Worm (Caenorhabditis elegans) whole organism, young adult: Measurements from ENCODE around the gene Y41D4A.7.
A peak's percentile ranks its signal among the peaks of the same experiment; 100 is the strongest.

ENCODE experiments used
- B0019.2 ChIP-seq: fragments of 200-800 bp; sonication (Bioruptor generic); conservative IDR thresholded peaks from 2 replicates; pipeline ENCODE4 v1.3.6; 2022; ENCODE audit warnings: missing genetic modification reagents, missing genetic modification characterization, missing compliant biosample characterization
- B0261.1 ChIP-seq: sonication (generic microtip); optimal IDR thresholded peaks from 2 replicates; lab custom pipeline; 2016; ENCODE audit warnings: mild to moderate bottlenecking, missing genetic modification characterization, moderate library complexity, missing compliant biosample characterization
- F22D6.2 ChIP-seq: sonication (generic microtip); optimal IDR thresholded peaks from 2 replicates; lab custom pipeline; 2016; ENCODE audit warnings: mild to moderate bottlenecking, missing genetic modification characterization, missing compliant biosample characterization
- F39B2.1 ChIP-seq: fragments of 200-800 bp; sonication (Bioruptor generic); IDR thresholded peaks from 2 replicates; pipeline ENCODE4 v1.3.6; 2022; ENCODE audit warnings: missing genetic modification reagents, missing genetic modification characterization, missing compliant biosample characterization
- F49E8.2 ChIP-seq: sonication (generic microtip); optimal IDR thresholded peaks from 3 replicates; lab custom pipeline; 2017; ENCODE audit warnings: missing genetic modification characterization, mild to moderate bottlenecking, missing compliant biosample characterization, antibody characterized with exemption, moderate library complexity; ENCODE audit not compliant: insufficient read depth
- F52B5.7 ChIP-seq: sonication (generic microtip); optimal IDR thresholded peaks from 2 replicates; lab custom pipeline; 2016; ENCODE audit warnings: mild to moderate bottlenecking, missing genetic modification characterization, missing compliant biosample characterization
- F55B11.4 ChIP-seq: sonication (generic microtip); optimal IDR thresholded peaks from 2 replicates; lab custom pipeline; 2016; ENCODE audit warnings: missing compliant biosample characterization, missing genetic modification characterization, borderline replicate concordance; ENCODE audit not compliant: insufficient read depth
- F57C9.4 ChIP-seq: sonication (generic microtip); optimal IDR thresholded peaks from 2 replicates; lab custom pipeline; 2017; ENCODE audit warnings: mild to moderate bottlenecking, missing genetic modification characterization, missing compliant biosample characterization
- K11D2.4 ChIP-seq: fragments of 200-800 bp; sonication (Bioruptor generic); IDR thresholded peaks from 2 replicates; pipeline ENCODE4 v1.3.6; 2022; ENCODE audit warnings: missing genetic modification reagents, missing genetic modification characterization, missing compliant biosample characterization
- T07F8.4 ChIP-seq: sonication (generic microtip); optimal IDR thresholded peaks from 2 replicates; lab custom pipeline; 2016; ENCODE audit warnings: mild to moderate bottlenecking, missing genetic modification characterization, moderate library complexity, missing compliant biosample characterization
- Y53F4B.3 ChIP-seq: fragments of 200-800 bp; sonication (Bioruptor generic); IDR thresholded peaks from 2 replicates; pipeline ENCODE4 v1.3.6; 2022; ENCODE audit warnings: missing genetic modification reagents, missing genetic modification characterization, missing compliant biosample characterization
- Y67H2A.10 ChIP-seq: fragments of 200-800 bp; sonication (Bioruptor generic); conservative IDR thresholded peaks from 2 replicates; pipeline ENCODE4 v1.3.6; 2022; ENCODE audit warnings: missing genetic modification reagents, missing genetic modification characterization, missing compliant biosample characterization
- ZK185.1 ChIP-seq: sonication (generic microtip); optimal IDR thresholded peaks from 2 replicates; lab custom pipeline; 2016; ENCODE audit warnings: mild to moderate bottlenecking, missing genetic modification characterization, missing compliant biosample characterization; ENCODE audit not compliant: poor library complexity, severe bottlenecking
- ama-1 ChIP-seq, 3 experiments: fragments of 150-350 bp in 1 of 3; sonication (generic microtip) in 2 of 3; optimal IDR thresholded peaks; 2 replicates each; lab custom pipeline; 2014 to 2018; ENCODE audit warnings: missing biosample characterization in 2 of 3, missing genetic modification characterization in 2 of 3, missing genetic modification reagents in 2 of 3
- aptf-2 ChIP-seq: fragments of 200-800 bp; sonication (Bioruptor generic); conservative IDR thresholded peaks from 2 replicates; pipeline ENCODE4 v1.3.6; 2022; ENCODE audit warnings: missing genetic modification reagents, missing genetic modification characterization, missing compliant biosample characterization
- atf-7 ChIP-seq: sonication (generic microtip); optimal IDR thresholded peaks from 2 replicates; lab custom pipeline; 2017; ENCODE audit warnings: mild to moderate bottlenecking, missing genetic modification characterization, missing compliant biosample characterization
- athp-1 ChIP-seq: sonication (generic microtip); optimal IDR thresholded peaks from 2 replicates; lab custom pipeline; 2017; ENCODE audit warnings: mild to moderate bottlenecking, missing genetic modification characterization, missing compliant biosample characterization
- attf-3 ChIP-seq: fragments of 200-800 bp; sonication (Bioruptor generic); conservative IDR thresholded peaks from 2 replicates; pipeline ENCODE4 v1.3.6; 2022; ENCODE audit warnings: missing genetic modification reagents, missing genetic modification characterization, missing compliant biosample characterization
- attf-5 ChIP-seq: fragments of 200-800 bp; sonication (Bioruptor generic); optimal IDR thresholded peaks from 2 replicates; lab custom pipeline; 2018; ENCODE audit warnings: mild to moderate bottlenecking, missing genetic modification characterization, missing compliant biosample characterization
- bed-2 ChIP-seq: fragments of 200-800 bp; sonication (Bioruptor generic); IDR thresholded peaks from 2 replicates; pipeline ENCODE4 v1.3.6; 2022; ENCODE audit warnings: missing genetic modification reagents, missing genetic modification characterization, missing compliant biosample characterization
- cebp-1 ChIP-seq, 2 experiments: fragments of 200-800 bp in 1 of 2; sonication (Bioruptor generic) in 1 of 2; sonication (generic microtip) in 1 of 2; IDR thresholded peaks in 1 of 2; optimal IDR thresholded peaks in 1 of 2; 2 replicates each; pipeline versions ENCODE4 v1.3.6 to Lab custom; 2017 to 2022; ENCODE audit warnings: missing compliant biosample characterization in 2 of 2, missing genetic modification characterization in 2 of 2, mild to moderate bottlenecking in 1 of 2, missing genetic modification reagents in 1 of 2, moderate library complexity in 1 of 2
- cebp-2 ChIP-seq: fragments of 200-800 bp; sonication (Bioruptor generic); IDR thresholded peaks from 2 replicates; pipeline ENCODE4 v1.3.6; 2022; ENCODE audit warnings: missing genetic modification characterization, missing compliant biosample characterization
- ceh-100 ChIP-seq: fragments of 200-800 bp; sonication (Bioruptor generic); IDR thresholded peaks from 2 replicates; pipeline ENCODE4 v1.3.6; 2022; ENCODE audit warnings: missing genetic modification reagents, missing genetic modification characterization, missing compliant biosample characterization
- ceh-79 ChIP-seq: sonication (generic microtip); optimal IDR thresholded peaks from 2 replicates; lab custom pipeline; 2017; ENCODE audit warnings: mild to moderate bottlenecking, missing genetic modification characterization, missing compliant biosample characterization
- egl-44 ChIP-seq: fragments of 200-800 bp; sonication (Bioruptor generic); IDR thresholded peaks from 2 replicates; pipeline ENCODE4 v1.3.6; 2022; ENCODE audit warnings: missing genetic modification reagents, missing genetic modification characterization, missing compliant biosample characterization
- ekl-4 ChIP-seq: fragments of 200-800 bp; sonication (Bioruptor generic); IDR thresholded peaks from 2 replicates; pipeline ENCODE4 v1.3.6; 2022; ENCODE audit warnings: missing genetic modification reagents, missing genetic modification characterization, missing compliant biosample characterization
- fkh-3 ChIP-seq: sonication (generic microtip); optimal IDR thresholded peaks from 2 replicates; lab custom pipeline; 2016; ENCODE audit warnings: mild to moderate bottlenecking, missing genetic modification characterization, missing compliant biosample characterization
- gei-17 ChIP-seq: fragments of 200-800 bp; sonication (Bioruptor generic); optimal IDR thresholded peaks from 2 replicates; lab custom pipeline; 2018; ENCODE audit warnings: mild to moderate bottlenecking, missing genetic modification characterization, missing compliant biosample characterization
- hlh-12 ChIP-seq: sonication (generic microtip); optimal IDR thresholded peaks from 2 replicates; lab custom pipeline; 2016; ENCODE audit warnings: missing genetic modification characterization, missing compliant biosample characterization
- hmg-20 ChIP-seq: fragments of 200-800 bp; sonication (Bioruptor generic); IDR thresholded peaks from 2 replicates; pipeline ENCODE4 v1.3.6; 2022; ENCODE audit warnings: missing genetic modification reagents, missing genetic modification characterization, missing compliant biosample characterization
- lin-26 ChIP-seq: fragments of 200-800 bp; sonication (Bioruptor generic); IDR thresholded peaks from 2 replicates; pipeline ENCODE4 v1.3.6; 2022; ENCODE audit warnings: missing genetic modification reagents, missing genetic modification characterization, missing compliant biosample characterization
- lin-40 ChIP-seq: sonication (generic microtip); optimal IDR thresholded peaks from 2 replicates; lab custom pipeline; 2016; ENCODE audit warnings: missing genetic modification characterization, mild to moderate bottlenecking, missing compliant biosample characterization, missing genotype, missing genetic modification reagents
- lin-54 ChIP-seq: fragments of 200-800 bp; sonication (Bioruptor generic); optimal IDR thresholded peaks from 2 replicates; lab custom pipeline; 2018; ENCODE audit warnings: mild to moderate bottlenecking, missing genetic modification characterization, missing compliant biosample characterization
- lsl-1 ChIP-seq: fragments of 200-800 bp; sonication (Bioruptor generic); optimal IDR thresholded peaks from 2 replicates; lab custom pipeline; 2018; ENCODE audit warnings: mild to moderate bottlenecking, missing genetic modification characterization, moderate library complexity, missing compliant biosample characterization
- madf-10 ChIP-seq: sonication (generic microtip); optimal IDR thresholded peaks from 2 replicates; lab custom pipeline; 2016; ENCODE audit warnings: mild to moderate bottlenecking, missing genetic modification characterization, missing compliant biosample characterization
- madf-3 ChIP-seq: fragments of 200-800 bp; sonication (Bioruptor generic); IDR thresholded peaks from 2 replicates; pipeline ENCODE4 v1.3.6; 2022; ENCODE audit warnings: missing genetic modification reagents, missing genetic modification characterization, missing compliant biosample characterization
- madf-6 ChIP-seq: fragments of 200-800 bp; sonication (Bioruptor generic); IDR thresholded peaks from 2 replicates; pipeline ENCODE4 v1.3.6; 2022; ENCODE audit warnings: missing genetic modification reagents, missing genetic modification characterization, missing compliant biosample characterization
- nfya-1 ChIP-seq: sonication (generic microtip); optimal IDR thresholded peaks from 2 replicates; lab custom pipeline; 2017; ENCODE audit warnings: antibody characterized with exemption, missing compliant biosample characterization, missing genetic modification characterization, borderline replicate concordance; ENCODE audit not compliant: insufficient read depth
- nhr-120 ChIP-seq: fragments of 200-800 bp; sonication (Bioruptor generic); IDR thresholded peaks from 2 replicates; pipeline ENCODE4 v1.3.6; 2022; ENCODE audit warnings: missing genetic modification characterization, missing compliant biosample characterization
- pbrm-1 ChIP-seq: fragments of 200-800 bp; sonication (Bioruptor generic); IDR thresholded peaks from 2 replicates; pipeline ENCODE4 v1.3.6; 2022; ENCODE audit warnings: missing genetic modification reagents, missing genetic modification characterization, missing compliant biosample characterization
- pha-4 ChIP-seq: fragments of 150-350 bp; sonication (generic microtip); optimal IDR thresholded peaks from 2 replicates; lab custom pipeline; 2014; ENCODE audit warnings: missing biosample characterization, missing genetic modification reagents, missing genetic modification characterization
- rcor-1 ChIP-seq: fragments of 200-800 bp; sonication (Bioruptor generic); IDR thresholded peaks from 2 replicates; pipeline ENCODE4 v1.3.6; 2022; ENCODE audit warnings: missing genetic modification reagents, missing genetic modification characterization, missing compliant biosample characterization
- rec-8 ChIP-seq, 2 experiments: sonication (generic microtip); optimal IDR thresholded peaks; 2 replicates each; lab custom pipeline; 2016; ENCODE audit warnings: mild to moderate bottlenecking in 2 of 2, missing genetic modification characterization in 2 of 2, missing genetic modification reagents in 2 of 2, missing genotype in 2 of 2, missing biosample characterization in 1 of 2, missing compliant biosample characterization in 1 of 2, moderate library complexity in 1 of 2
- xnd-1 ChIP-seq: sonication (generic microtip); optimal IDR thresholded peaks from 2 replicates; lab custom pipeline; 2016; ENCODE audit warnings: missing genotype, missing genetic modification reagents, missing genetic modification characterization, missing compliant biosample characterization
- zim-3 ChIP-seq: sonication (generic microtip); optimal IDR thresholded peaks from 2 replicates; lab custom pipeline; 2017; ENCODE audit warnings: mild to moderate bottlenecking, missing genetic modification characterization, moderate library complexity, missing compliant biosample characterization
- ztf-18 ChIP-seq: sonication (generic microtip); optimal IDR thresholded peaks from 2 replicates; lab custom pipeline; 2016; ENCODE audit warnings: missing genotype, mild to moderate bottlenecking, missing genetic modification characterization, missing compliant biosample characterization

The Y41D4A.7 gene

DNA sequence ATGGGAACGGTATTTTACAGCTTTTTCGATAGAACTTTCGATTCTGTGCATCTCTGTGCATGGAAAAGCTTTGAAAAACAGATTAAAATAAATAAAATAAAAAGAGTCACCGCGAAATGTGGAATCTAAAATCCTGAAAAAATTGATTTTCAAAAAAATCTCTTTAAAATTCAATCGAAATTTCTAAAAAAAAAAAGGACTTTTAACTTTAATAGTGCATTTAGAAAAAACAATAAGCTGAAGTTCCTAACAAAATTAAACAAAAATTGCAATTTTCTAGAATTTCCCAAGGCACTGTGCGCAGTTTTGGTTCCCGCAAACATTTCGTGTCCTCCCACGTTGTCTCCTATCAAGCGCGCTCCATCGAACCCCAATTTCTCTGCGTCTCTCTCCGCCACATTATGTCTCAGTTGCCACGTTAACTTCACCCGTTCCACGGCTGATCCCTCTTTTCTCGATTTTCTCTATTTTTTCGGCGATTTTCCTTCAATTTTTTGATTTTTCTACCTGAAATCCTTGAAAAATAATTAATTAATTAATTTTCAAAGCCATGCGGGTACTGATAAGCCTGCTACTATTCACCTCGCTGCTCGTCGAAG lies 15.8 kb downstream of the Y41D4A.7 start, which contains the start of the genes Y41D4A.6 and Y41D4A.4 (continued):
- TF ChIP-seq athp-1 (tag; lab: Kevin White, UChicago), result peak; percentile 73
- no peak for TF ChIP-seq ama-1 (optimal IDR thresholded peaks at IDR 0.05; lab: Kevin White, UChicago)
- no peak for TF ChIP-seq ama-1 (GFP tag; optimal IDR thresholded peaks at IDR 0.05; lab: Kevin White, UChicago)
- TF ChIP-seq ekl-4 (GFP tag; lab: Robert Waterston, UW), result 0 out of 2 replicates have a peak, but pooled peaks have one; percentile 48
- peak; percentile 79 for TF ChIP-seq lin-54
- peak; percentile 77 for TF ChIP-seq pbrm-1
- no peak for TF ChIP-seq F52B5.7
- TF ChIP-seq lsl-1 (GFP tag; lab: Kevin White, UChicago), result peak; percentile 70
- peak; percentile 87 for TF ChIP-seq F49E8.2 (tag; lab: Kevin White, UChicago)
- TF ChIP-seq Y67H2A.10 (GFP tag; lab: Robert Waterston, UW), result no peak
- TF ChIP-seq egl-44 (GFP tag; lab: Robert Waterston, UW), result no peak
- TF ChIP-seq atf-7, result no peak
- TF ChIP-seq ceh-79 (tag; lab: Kevin White, UChicago), result no peak
- peak; percentile 87 for TF ChIP-seq madf-10 (tag; lab: Kevin White, UChicago)
- TF ChIP-seq madf-3 (GFP tag; lab: Robert Waterston, UW), result peak; percentile 72; the same call in 1 of the 2 replicates
- no peak for TF ChIP-seq F57C9.4
- TF ChIP-seq madf-6 (GFP tag; lab: Robert Waterston, UW), result peak; percentile 53
- peak; percentile 76 for TF ChIP-seq attf-3 (GFP tag; lab: Robert Waterston, UW)
- TF ChIP-seq lin-40 (tag; lab: Kevin White, UChicago), result peak; percentile 61
- no peak for TF ChIP-seq fkh-3 (tag; lab: Kevin White, UChicago)
- TF ChIP-seq nfya-1 (tag; lab: Kevin White, UChicago), result no peak
- peak; percentile 32 for TF ChIP-seq zim-3 (tag; lab: Kevin White, UChicago)
- TF ChIP-seq ceh-100 (GFP tag; lab: Robert Waterston, UW), result peak; percentile 99
- peak; percentile 57 for TF ChIP-seq T07F8.4 (tag; lab: Kevin White, UChicago)
- TF ChIP-seq B0261.1 (tag; lab: Kevin White, UChicago), result peak; percentile 3
- TF ChIP-seq cebp-1 (GFP tag; IDR thresholded peaks at IDR 0.05; lab: Robert Waterston, UW), result peak; percentile 33; the same call in 1 of the 2 replicates
- TF ChIP-seq cebp-1 (tag; optimal IDR thresholded peaks at IDR 0.05; lab: Kevin White, UChicago), result peak; percentile 63
- TF ChIP-seq gei-17 (GFP tag; lab: Kevin White, UChicago), result no peak
- peak; percentile 76 for TF ChIP-seq rcor-1 (GFP tag; lab: Robert Waterston, UW)
- no peak for TF ChIP-seq hmg-20 (GFP tag; lab: Robert Waterston, UW)
- TF ChIP-seq pha-4 (tag; lab: Kevin White, UChicago), result no peak
- TF ChIP-seq ztf-18 (tag; lab: Kevin White, UChicago), result peak; percentile 66
- TF ChIP-seq bed-2 (GFP tag; lab: Robert Waterston, UW), result peak; percentile 43; the same call in 1 of the 2 replicates
- peak in 1 of 2 experiments; percentile 47 for TF ChIP-seq rec-8 (tag; optimal IDR thresholded peaks at IDR 0.05; lab: Kevin White, UChicago)
- no peak for TF ChIP-seq Y53F4B.3 (GFP tag; lab: Robert Waterston, UW)
- TF ChIP-seq F39B2.1 (GFP tag; lab: Robert Waterston, UW), result no peak
- no peak for TF ChIP-seq lin-26 (GFP tag; lab: Robert Waterston, UW)
- no peak for TF ChIP-seq F55B11.4 (tag; lab: Kevin White, UChicago)
- TF ChIP-seq aptf-2 (GFP tag; lab: Robert Waterston, UW), result peak; percentile 76
- TF ChIP-seq B0019.2, result peak; percentile 77
- peak; percentile 91 for TF ChIP-seq attf-5 (GFP tag; lab: Kevin White, UChicago)
- TF ChIP-seq hlh-12 (tag; lab: Kevin White, UChicago), result no peak
- TF ChIP-seq cebp-2, result no peak
- no peak for TF ChIP-seq F22D6.2 (tag; lab: Kevin White, UChicago)
- TF ChIP-seq K11D2.4 (GFP tag; lab: Robert Waterston, UW), result 0 out of 2 replicates have a peak, but pooled peaks have one; percentile 26
- peak; percentile 56 for TF ChIP-seq ZK185.1 (tag; lab: Kevin White, UChicago)
- no peak for TF ChIP-seq xnd-1 (tag; lab: Kevin White, UChicago)
- TF ChIP-seq nhr-120 (GFP tag; lab: Robert Waterston, UW), result no peak
